Worm (Caenorhabditis elegans): ENCODE data around the gene Y73B6BL.270.
"Not testable (repeated sequence)": the region's sequence is repeated elsewhere in the genome, so short reads cannot be mapped to it uniquely, and the experiment has no call there.

- not testable (repeated sequence) for TF ChIP-seq ztf-4 (tag; optimal IDR thresholded peaks at IDR 0.05); snpc-4 (tag; optimal IDR thresholded peaks at IDR 0.05); nhr-237 (tag; optimal IDR thresholded peaks at IDR 0.05); dmd-4 (tag; optimal IDR thresholded peaks at IDR 0.05); zag-1 (tag; optimal IDR thresholded peaks at IDR 0.05); aly-2 (tag; optimal IDR thresholded peaks at IDR 0.05); ceh-82 (tag; optimal IDR thresholded peaks at IDR 0.05); lin-13 (GFP tag; optimal IDR thresholded peaks at IDR 0.05); sma-9 (GFP tag; optimal IDR thresholded peaks at IDR 0.05); sma-9 (tag; optimal IDR thresholded peaks at IDR 0.05)
Measured at ce11 chrIV:6317357-6317756, 47.8 kb upstream of the Y73B6BL.270 start, which contains the start of gene Y73B6BL.12.

Measured in whole organism, L2 larva.